Worm (Caenorhabditis elegans) whole organism, L3 larva: ENCODE data around the gene hip-1.

ENCODE experiments used
- R02D3.7 ChIP-seq: fragments of 150-350 bp; optimal IDR thresholded peaks from 2 replicates; lab custom pipeline; 2014; ENCODE audit warnings: missing biosample characterization, missing genetic modification characterization
- ZK546.5 ChIP-seq: sonication (generic microtip); optimal IDR thresholded peaks from 2 replicates; lab custom pipeline; 2017; ENCODE audit warnings: missing biosample characterization, missing genetic modification characterization
- aly-2 ChIP-seq: fragments of 150-350 bp; optimal IDR thresholded peaks from 2 replicates; lab custom pipeline; 2014; ENCODE audit warnings: missing biosample characterization, missing genetic modification characterization
- ceh-16 ChIP-seq: sonication (generic microtip); optimal IDR thresholded peaks from 2 replicates; lab custom pipeline; 2017; ENCODE audit warnings: missing biosample characterization, missing genetic modification characterization
- ceh-28 ChIP-seq: fragments of 150-350 bp; optimal IDR thresholded peaks from 2 replicates; lab custom pipeline; 2014; ENCODE audit warnings: missing biosample characterization, missing genetic modification reagents, missing genetic modification characterization
- ceh-82 ChIP-seq: fragments of 150-350 bp; optimal IDR thresholded peaks from 2 replicates; lab custom pipeline; 2014; ENCODE audit warnings: missing biosample characterization, missing genetic modification characterization
- ceh-9 ChIP-seq: sonication (generic microtip); optimal IDR thresholded peaks from 2 replicates; lab custom pipeline; 2018; ENCODE audit warnings: missing biosample characterization, missing genetic modification characterization
- elt-1 ChIP-seq: fragments of 150-350 bp; optimal IDR thresholded peaks from 2 replicates; lab custom pipeline; 2014; ENCODE audit warnings: missing biosample characterization, missing genetic modification characterization
- elt-2 ChIP-seq: sonication (generic microtip); optimal IDR thresholded peaks from 2 replicates; lab custom pipeline; 2016; ENCODE audit warnings: missing genetic modification reagents, mild to moderate bottlenecking, missing genetic modification characterization, missing compliant biosample characterization
- elt-3 ChIP-seq, 3 experiments: fragments of 150-350 bp in 1 of 3; sonication (generic microtip) in 2 of 3; optimal IDR thresholded peaks; 2 replicates in 2 of 3; 4 replicates in 1 of 3; lab custom pipeline; 2014 to 2017; ENCODE audit warnings: missing biosample characterization in 3 of 3, missing genetic modification characterization in 3 of 3
- eor-1 ChIP-seq, 2 experiments: fragments of 150-350 bp; optimal IDR thresholded peaks; 2 replicates each; lab custom pipeline; 2014 to 2018; ENCODE audit warnings: missing biosample characterization in 2 of 2, missing genetic modification characterization in 2 of 2
- fkh-10 ChIP-seq: sonication (generic microtip); optimal IDR thresholded peaks from 2 replicates; lab custom pipeline; 2017; ENCODE audit warnings: missing biosample characterization, missing genetic modification reagents, missing genetic modification characterization
- fkh-2 ChIP-seq: fragments of 150-350 bp; optimal IDR thresholded peaks from 2 replicates; lab custom pipeline; 2014; ENCODE audit warnings: missing biosample characterization, missing genetic modification reagents, missing genetic modification characterization
- fos-1 ChIP-seq: fragments of 150-350 bp; optimal IDR thresholded peaks from 2 replicates; lab custom pipeline; 2014; ENCODE audit warnings: missing biosample characterization, missing genetic modification characterization
- hmg-11 ChIP-seq: sonication (generic microtip); optimal IDR thresholded peaks from 2 replicates; lab custom pipeline; 2016; ENCODE audit warnings: missing genetic modification characterization, missing compliant biosample characterization
- lin-15B ChIP-seq: fragments of 150-350 bp; optimal IDR thresholded peaks from 2 replicates; lab custom pipeline; 2014; ENCODE audit warnings: missing biosample characterization, missing genetic modification characterization
- lin-39 ChIP-seq: fragments of 150-350 bp; optimal IDR thresholded peaks from 2 replicates; lab custom pipeline; 2018; ENCODE audit warnings: missing biosample characterization, missing genetic modification reagents, missing genetic modification characterization
- mml-1 ChIP-seq: fragments of 150-350 bp; sonication (generic microtip); optimal IDR thresholded peaks from 3 replicates; lab custom pipeline; 2014; ENCODE audit warnings: missing biosample characterization, missing genetic modification characterization
- nfya-1 ChIP-seq: sonication (generic microtip); optimal IDR thresholded peaks from 2 replicates; lab custom pipeline; 2017; ENCODE audit warnings: missing genetic modification characterization, mild to moderate bottlenecking, missing compliant biosample characterization, antibody characterized with exemption, moderate library complexity; ENCODE audit not compliant: insufficient read depth
- nhr-11 ChIP-seq: fragments of 150-350 bp; optimal IDR thresholded peaks from 2 replicates; lab custom pipeline; 2014; ENCODE audit warnings: missing biosample characterization, missing genetic modification characterization
- nhr-12 ChIP-seq: fragments of 150-350 bp; optimal IDR thresholded peaks from 2 replicates; lab custom pipeline; 2014; ENCODE audit warnings: missing biosample characterization, missing genetic modification characterization
- nhr-23 ChIP-seq: fragments of 150-350 bp; optimal IDR thresholded peaks from 2 replicates; lab custom pipeline; 2014; ENCODE audit warnings: missing biosample characterization, missing genetic modification reagents, missing genetic modification characterization
- nhr-237 ChIP-seq: fragments of 150-350 bp; optimal IDR thresholded peaks from 2 replicates; lab custom pipeline; 2014; ENCODE audit warnings: missing biosample characterization, missing genetic modification characterization
- nhr-25 ChIP-seq: sonication (generic microtip); optimal IDR thresholded peaks from 2 replicates; lab custom pipeline; 2017; ENCODE audit warnings: missing biosample characterization, missing genetic modification characterization
- nhr-28 ChIP-seq: fragments of 150-350 bp; optimal IDR thresholded peaks from 2 replicates; lab custom pipeline; 2014; ENCODE audit warnings: missing biosample characterization, missing genetic modification characterization
- nhr-43 ChIP-seq: sonication (generic microtip); optimal IDR thresholded peaks from 2 replicates; lab custom pipeline; 2016; ENCODE audit warnings: mild to moderate bottlenecking, missing genetic modification characterization, missing compliant biosample characterization; ENCODE audit not compliant: poor library complexity, severe bottlenecking
- nhr-67 ChIP-seq: fragments of 150-350 bp; optimal IDR thresholded peaks from 2 replicates; lab custom pipeline; 2014; ENCODE audit warnings: missing biosample characterization, missing genetic modification characterization
- nhr-76 ChIP-seq: fragments of 150-350 bp; sonication (generic microtip); optimal IDR thresholded peaks from 5 replicates; lab custom pipeline; 2014; ENCODE audit warnings: missing biosample characterization, missing genetic modification characterization
- nhr-77 ChIP-seq: fragments of 150-350 bp; optimal IDR thresholded peaks from 2 replicates; lab custom pipeline; 2014; ENCODE audit warnings: missing biosample characterization, missing genetic modification characterization
- pha-4 ChIP-seq: fragments of 150-350 bp; optimal IDR thresholded peaks from 2 replicates; lab custom pipeline; 2014; ENCODE audit warnings: missing biosample characterization, missing genetic modification reagents, missing genetic modification characterization
- sea-2 ChIP-seq: fragments of 150-350 bp; sonication (generic microtip); optimal IDR thresholded peaks from 4 replicates; lab custom pipeline; 2014; ENCODE audit warnings: missing biosample characterization, missing genetic modification reagents, missing genetic modification characterization
- skn-1 ChIP-seq: fragments of 150-350 bp; optimal IDR thresholded peaks from 2 replicates; lab custom pipeline; 2014; ENCODE audit warnings: missing biosample characterization, missing genetic modification characterization
- snpc-4 ChIP-seq: fragments of 150-350 bp; optimal IDR thresholded peaks from 2 replicates; lab custom pipeline; 2014; ENCODE audit warnings: missing biosample characterization, missing genetic modification characterization
- tbx-2 ChIP-seq: sonication (generic microtip); optimal IDR thresholded peaks from 2 replicates; lab custom pipeline; 2016; ENCODE audit warnings: mild to moderate bottlenecking, missing genetic modification characterization, missing compliant biosample characterization
- unc-39 ChIP-seq: sonication (generic microtip); optimal IDR thresholded peaks from 4 replicates; lab custom pipeline; 2017; ENCODE audit warnings: missing biosample characterization, missing genetic modification characterization
- unc-62 ChIP-seq: fragments of 150-350 bp; sonication (generic microtip); optimal IDR thresholded peaks from 4 replicates; lab custom pipeline; 2014; ENCODE audit warnings: missing biosample characterization, missing genetic modification reagents, missing genetic modification characterization
- zag-1 ChIP-seq: fragments of 150-350 bp; optimal IDR thresholded peaks from 2 replicates; lab custom pipeline; 2014; ENCODE audit warnings: missing biosample characterization, missing genetic modification characterization
- ztf-4 ChIP-seq: fragments of 150-350 bp; optimal IDR thresholded peaks from 2 replicates; lab custom pipeline; 2014; ENCODE audit warnings: missing biosample characterization, missing genetic modification characterization

hip-1 gene

ce11 chrIII:13622268-13622667, at the start of gene hip-1:
Gene hip-1, minus strand, starts transcription at chrIII:13622492.
- TF ChIP-seq nhr-77 (no peak), eor-1 (tag; optimal IDR thresholded peaks at IDR 0.05; lab: Kevin White, UChicago) (no peak), fos-1 (tag; lab: Kevin White, UChicago) (no peak), ZK546.5 (tag; lab: Kevin White, UChicago) (no peak), R02D3.7 (no peak), nhr-23 (tag; lab: Kevin White, UChicago) (no peak), lin-39 (tag; lab: Kevin White, UChicago) (no peak), nhr-25 (peak; percentile 13), nhr-43 (tag; lab: Kevin White, UChicago) (no peak), unc-39 (tag; lab: Kevin White, UChicago) (no peak), fkh-2 (no peak), fkh-10 (no peak), snpc-4 (peak; percentile 25), ceh-9 (tag; lab: Kevin White, UChicago) (no peak), elt-2 (tag; lab: Kevin White, UChicago) (peak; percentile 16), aly-2 (no peak), nhr-67 (no peak), lin-15B (tag; lab: Kevin White, UChicago) (peak; percentile 21), elt-1 (tag; lab: Kevin White, UChicago) (no peak), pha-4 (tag; lab: Kevin White, UChicago) (peak; percentile 62), nhr-11 (no peak), ceh-28 (tag; lab: Kevin White, UChicago) (no peak), ceh-16 (no peak), elt-3 (tag; optimal IDR thresholded peaks at IDR 0.05; lab: Kevin White, UChicago) (no peak), nhr-237 (no peak), ceh-82 (tag; lab: Kevin White, UChicago) (no peak), zag-1 (tag; lab: Kevin White, UChicago) (no peak), hmg-11 (peak; percentile 76), nhr-28 (tag; lab: Kevin White, UChicago) (no peak), ztf-4 (tag; lab: Kevin White, UChicago) (no peak), mml-1 (tag; lab: Kevin White, UChicago) (no peak), nfya-1 (peak; percentile 60), tbx-2 (no peak), skn-1 (tag; lab: Kevin White, UChicago) (no peak)

ce11 chrIII:13669519-13669918, 47.2 kb upstream of the hip-1 start:
- no peak for TF ChIP-seq nhr-11

DNA sequence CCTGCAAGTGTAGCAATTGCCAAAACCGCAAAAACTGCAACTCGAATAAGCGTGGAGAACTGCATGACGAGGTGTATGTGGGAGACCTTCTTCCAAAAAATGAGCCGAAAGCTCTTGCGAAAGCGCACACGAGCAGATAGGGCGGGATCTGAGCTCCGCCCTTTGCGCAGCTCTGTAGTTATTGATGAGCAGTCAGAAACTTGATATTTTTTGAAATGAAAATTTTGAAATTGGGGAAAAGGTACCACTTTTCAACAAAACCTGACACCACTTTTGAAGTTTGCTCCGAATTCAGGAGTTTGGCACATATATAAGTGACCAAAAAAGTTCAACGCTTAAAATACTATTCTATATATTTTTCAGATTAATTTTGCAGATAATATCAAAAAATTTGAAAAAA, 45.4 kb upstream of the hip-1 start, which contains the start of gene flp-15:
Gene flp-15 (minus strand): TSS at position 101 of the 400 bp plus-strand sequence.
- TF ChIP-seq skn-1 (tag; lab: Kevin White, UChicago): no peak
- no peak for TF ChIP-seq fkh-2
- no peak for TF ChIP-seq lin-15B (tag; lab: Kevin White, UChicago)
- no peak for TF ChIP-seq pha-4 (tag; lab: Kevin White, UChicago)
- no peak for TF ChIP-seq sea-2 (GFP tag; lab: Kevin White, UChicago)
- no peak for TF ChIP-seq ceh-9 (tag; lab: Kevin White, UChicago)
- TF ChIP-seq nhr-23 (tag; lab: Kevin White, UChicago): no peak
- no peak for TF ChIP-seq nhr-11
- TF ChIP-seq mml-1 (tag; lab: Kevin White, UChicago): no peak
- no peak for TF ChIP-seq zag-1 (tag; lab: Kevin White, UChicago)
- no peak for TF ChIP-seq nfya-1

DNA sequence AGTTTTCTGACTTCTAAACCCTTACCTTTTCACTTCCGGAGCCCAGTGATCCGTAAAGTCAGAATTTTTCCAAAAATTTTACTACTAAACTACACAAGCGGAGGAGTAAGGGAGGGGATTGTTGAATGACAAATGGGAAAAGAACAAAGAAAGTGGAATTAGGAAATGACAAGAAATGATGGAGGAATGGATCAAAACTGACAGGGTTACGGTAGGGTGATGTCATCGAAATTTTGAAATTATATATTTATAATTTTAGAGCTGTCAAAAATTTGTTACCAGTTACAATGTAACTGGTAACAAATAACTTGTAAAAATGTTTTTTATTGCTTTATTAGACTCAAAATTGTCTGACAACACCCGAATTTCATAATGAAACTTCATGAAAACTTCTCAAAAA, 44.1 kb upstream of the hip-1 start:
- no peak for TF ChIP-seq skn-1 (tag; lab: Kevin White, UChicago)
- no peak for TF ChIP-seq lin-15B (tag; lab: Kevin White, UChicago)
- no peak for TF ChIP-seq nhr-76
- no peak for TF ChIP-seq nhr-12
- no peak for TF ChIP-seq unc-39 (tag; lab: Kevin White, UChicago)
- peak; percentile 6 for TF ChIP-seq unc-62 (GFP tag; lab: Kevin White, UChicago)
- TF ChIP-seq mml-1 (tag; lab: Kevin White, UChicago): no peak
